Fruit fly (Drosophila melanogaster): ENCODE data around the gene CG32219.

CG32219 gene

dm6 chr3L:19906780-19907705 lies 43.9 kb downstream of the CG32219 start (continued):
- TF ChIP-seq ham (GFP tag; IDR thresholded peaks at IDR 0.05) (no peak), dati (GFP tag; IDR thresholded peaks at IDR 0.05) (no peak), Gsc (GFP tag; IDR thresholded peaks at IDR 0.05) (no peak), CG12299 (tag; optimal IDR thresholded peaks at IDR 0.05) (peak; percentile 37), Mrtf (GFP tag; IDR thresholded peaks at IDR 0.05) (peak; percentile 49; the same call in 1 of the 3 replicates), CG6765 (GFP tag; optimal IDR thresholded peaks at IDR 0.05) (peak; percentile 30), kni (GFP tag; optimal IDR thresholded peaks at IDR 0.05) (peak; percentile 92), CG6813 (GFP tag; optimal IDR thresholded peaks at IDR 0.05) (peak; percentile 85), CG4360 (GFP tag; IDR thresholded peaks at IDR 0.05) (peak; percentile 82), CG8290 (GFP tag; optimal IDR thresholded peaks at IDR 0.05) (no peak), CG8290 (tag; optimal IDR thresholded peaks at IDR 0.05) (peak; percentile 66 to 91), BEAF-32 (GFP tag; optimal IDR thresholded peaks at IDR 0.05) (no peak), CG32772 (GFP tag; IDR thresholded peaks at IDR 0.05) (no peak), CG14667 (GFP tag; IDR thresholded peaks at IDR 0.05) (no peak), tup (GFP tag; optimal IDR thresholded peaks at IDR 0.05) (peak; percentile 42), ATbp (GFP tag; optimal IDR thresholded peaks at IDR 0.05) (peak; percentile 90), cas (GFP tag; IDR thresholded peaks at IDR 0.05) (no peak), danr (GFP tag; IDR thresholded peaks at IDR 0.05) (peak; percentile 19; the same call in 1 of the 2 replicates), Sox100B (GFP tag; optimal IDR thresholded peaks at IDR 0.05) (peak; percentile 42), tx (GFP tag; optimal IDR thresholded peaks at IDR 0.05) (peak; percentile 13), sim (GFP tag; IDR thresholded peaks at IDR 0.05) (peak; percentile 66; the same call in 1 of the 2 replicates), amos (GFP tag; IDR thresholded peaks at IDR 0.05; ENCODE audit: partially characterized antibody) (no peak), E2f1 (GFP tag; IDR thresholded peaks at IDR 0.05) (peak; percentile 57; the same call in 1 of the 2 replicates), dmrt99B (tag; optimal IDR thresholded peaks at IDR 0.05) (peak; percentile 65), CG12659 (GFP tag; optimal IDR thresholded peaks at IDR 0.05) (peak; percentile 60), CG10147 (GFP tag; optimal IDR thresholded peaks at IDR 0.05) (no peak), Ada2b (GFP tag; IDR thresholded peaks at IDR 0.05) (peak; percentile 21; the same call in 1 of the 2 replicates), CG6175 (GFP tag; IDR thresholded peaks at IDR 0.05) (no peak), CG17359 (tag; optimal IDR thresholded peaks at IDR 0.05) (peak; percentile 63), bowl (GFP tag; IDR thresholded peaks at IDR 0.05) (peak; percentile 17; the same call in 1 of the 2 replicates), D19A (tag; optimal IDR thresholded peaks at IDR 0.05) (peak; percentile 9), ttk (GFP tag; IDR thresholded peaks at IDR 0.05) (no peak; the same call in 1 of the 2 replicates), CG10959 (GFP tag; IDR thresholded peaks at IDR 0.05) (peak; percentile 62), CG11456 (GFP tag; IDR thresholded peaks at IDR 0.05) (peak; percentile 62; the same call in 1 of the 3 replicates), esg (GFP tag; conservative IDR thresholded peaks at IDR 0.05) (no peak), Neu2 (GFP tag; optimal IDR thresholded peaks at IDR 0.05; ENCODE audit: borderline replicate concordance) (no peak), CG4820 (GFP tag; optimal IDR thresholded peaks at IDR 0.05) (peak; percentile 26), CG34376 (GFP tag; optimal IDR thresholded peaks at IDR 0.05) (peak; percentile 94), Ets65A (GFP tag) (no peak), CG13287 (GFP tag; IDR thresholded peaks at IDR 0.05; ENCODE audit: partially characterized antibody) (no peak), hth (optimal IDR thresholded peaks at IDR 0.05) (no peak), CG14014 (GFP tag; IDR thresholded peaks at IDR 0.05) (peak; percentile 67; the same call in 1 of the 2 replicates), pzg (GFP tag; optimal IDR thresholded peaks at IDR 0.05) (peak; percentile 6), Usf (GFP tag; optimal IDR thresholded peaks at IDR 0.05) (no peak), HLHmδ (GFP tag; optimal IDR thresholded peaks at IDR 0.05) (peak; percentile 66), Bteb2 (GFP tag; optimal IDR thresholded peaks at IDR 0.05) (peak; percentile 21), vvl (GFP tag; IDR thresholded peaks at IDR 0.05) (peak; percentile 73), CG32532 (GFP tag; IDR thresholded peaks at IDR 0.05) (no peak), sob (GFP tag; IDR thresholded peaks at IDR 0.05) (peak; percentile 55; the same call in 1 of the 2 replicates)

Data from whole organism, embryonic.